Worm (Caenorhabditis elegans): ENCODE results near the gene sgt-1.

sgt-1 gene

DNA sequence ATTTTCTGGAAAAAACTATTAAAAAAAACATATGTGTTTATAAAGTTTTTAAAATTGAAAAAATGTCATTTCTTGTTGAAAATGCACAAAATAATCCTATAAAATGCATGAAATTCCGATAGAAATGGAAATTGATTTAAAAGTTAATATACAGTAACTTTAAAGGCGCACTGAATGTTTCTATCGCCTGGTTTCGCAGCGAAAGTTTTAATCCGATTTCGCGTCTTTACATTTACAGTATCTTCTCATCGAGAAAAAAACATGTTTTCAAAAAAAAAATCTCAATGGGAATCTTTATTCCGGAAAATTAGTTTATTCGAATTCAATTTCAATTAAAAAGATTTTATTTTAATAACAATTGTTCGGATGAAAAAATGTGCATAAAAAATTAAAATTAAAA is 10.6 kb upstream of the sgt-1 start, which contains the start of gene R05F9.11:
Gene R05F9.11, minus strand, starts transcription at position 5 of the 400 bp plus-strand sequence.
- TF ChIP-seq B0310.2 (tag; optimal IDR thresholded peaks at IDR 0.05) = no peak
- no peak for TF ChIP-seq tbx-11 (GFP tag; IDR thresholded peaks at IDR 0.05)
- TF ChIP-seq hmg-4 (GFP tag; optimal IDR thresholded peaks at IDR 0.05) = no peak
- TF ChIP-seq scrt-1 (GFP tag; IDR thresholded peaks at IDR 0.05) = no peak
- no peak for TF ChIP-seq pes-1 (GFP tag; IDR thresholded peaks at IDR 0.05)
- no peak for TF ChIP-seq ceh-36 (tag; optimal IDR thresholded peaks at IDR 0.05)
- TF ChIP-seq hnd-1 (tag; optimal IDR thresholded peaks at IDR 0.05) = no peak
- no peak for TF ChIP-seq tbx-37 (GFP tag; conservative IDR thresholded peaks at IDR 0.05)
- TF ChIP-seq aly-1 (tag; optimal IDR thresholded peaks at IDR 0.05) = no peak
- TF ChIP-seq tra-4 (tag; optimal IDR thresholded peaks at IDR 0.05) = no peak
- no peak for TF ChIP-seq sea-1 (GFP tag; conservative IDR thresholded peaks at IDR 0.05)
- TF ChIP-seq flt-1 (GFP tag; IDR thresholded peaks at IDR 0.05) = no peak
- TF ChIP-seq ceh-13 (GFP tag; optimal IDR thresholded peaks at IDR 0.05) = no peak

DNA sequence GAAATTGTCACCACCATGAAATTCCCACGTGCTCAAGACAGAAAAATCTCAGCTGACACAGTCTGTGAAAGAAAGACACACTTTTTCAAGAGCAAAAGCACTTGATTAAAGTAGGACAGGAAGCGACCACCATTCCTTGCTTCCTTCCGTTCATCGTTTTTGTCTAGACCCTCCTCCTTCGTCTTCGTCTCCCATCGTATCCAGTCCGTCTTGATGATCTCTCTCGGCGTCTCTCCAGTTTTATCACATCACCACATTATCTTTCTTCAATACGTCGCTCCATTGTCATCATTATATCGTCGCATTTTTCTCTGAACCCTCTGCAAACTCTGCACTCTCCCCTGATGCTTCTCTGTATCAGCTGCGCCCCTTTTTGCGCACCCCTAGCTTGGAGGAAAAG is 4.6 kb upstream of the sgt-1 start:
- TF ChIP-seq flt-1 (GFP tag; IDR thresholded peaks at IDR 0.05) = no peak
- TF ChIP-seq tbx-37 (GFP tag; conservative IDR thresholded peaks at IDR 0.05) = no peak
- TF ChIP-seq hmg-4 (GFP tag; optimal IDR thresholded peaks at IDR 0.05) = no peak
- TF ChIP-seq hmbx-1 (tag; optimal IDR thresholded peaks at IDR 0.05) = no peak
- TF ChIP-seq ceh-13 (GFP tag; optimal IDR thresholded peaks at IDR 0.05) = no peak
- TF ChIP-seq tra-4 (tag; optimal IDR thresholded peaks at IDR 0.05) = no peak
- no peak for TF ChIP-seq F13C5.2 (tag; optimal IDR thresholded peaks at IDR 0.05)
- no peak for TF ChIP-seq B0310.2 (tag; optimal IDR thresholded peaks at IDR 0.05)
- no peak for TF ChIP-seq tbx-11 (GFP tag; IDR thresholded peaks at IDR 0.05)

DNA sequence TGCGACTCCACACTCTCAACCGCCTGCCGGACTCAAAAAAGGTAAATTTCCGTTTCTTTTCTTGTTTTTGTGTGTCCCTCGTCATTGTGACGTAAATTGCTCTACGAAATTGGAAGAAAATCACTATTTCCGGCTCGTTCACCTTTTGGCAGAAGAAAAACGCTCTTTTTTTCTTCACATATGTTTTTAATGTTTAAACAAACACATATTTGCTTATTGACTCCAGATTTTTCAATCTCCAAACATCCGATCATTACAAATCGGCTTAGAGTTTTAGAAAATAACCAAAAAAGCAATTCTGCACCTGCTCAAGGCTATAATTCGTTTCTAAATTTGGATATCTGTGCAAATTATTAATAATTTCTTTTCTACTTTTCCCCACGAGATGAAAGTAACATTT is 2.3 kb upstream of the sgt-1 start:
- no peak for TF ChIP-seq ama-1 (optimal IDR thresholded peaks at IDR 0.05)
- TF ChIP-seq ceh-36 (tag; optimal IDR thresholded peaks at IDR 0.05) = no peak
- no peak for TF ChIP-seq hmg-4 (GFP tag; optimal IDR thresholded peaks at IDR 0.05)
- no peak for TF ChIP-seq ets-7 (tag; optimal IDR thresholded peaks at IDR 0.05)
- no peak for TF ChIP-seq hnd-1 (tag; optimal IDR thresholded peaks at IDR 0.05)
- no peak for TF ChIP-seq ceh-13 (GFP tag; optimal IDR thresholded peaks at IDR 0.05)
- TF ChIP-seq B0310.2 (tag; optimal IDR thresholded peaks at IDR 0.05) = no peak
- no peak for TF ChIP-seq tra-4 (tag; optimal IDR thresholded peaks at IDR 0.05)
- no peak for TF ChIP-seq scrt-1 (GFP tag; IDR thresholded peaks at IDR 0.05)
- no peak for TF ChIP-seq hmbx-1 (tag; optimal IDR thresholded peaks at IDR 0.05)
- TF ChIP-seq aly-1 (tag; optimal IDR thresholded peaks at IDR 0.05) = no peak
- TF ChIP-seq F13C5.2 (tag; optimal IDR thresholded peaks at IDR 0.05) = no peak
- no peak for TF ChIP-seq sea-1 (GFP tag; conservative IDR thresholded peaks at IDR 0.05)
- no peak for TF ChIP-seq tbx-11 (GFP tag; IDR thresholded peaks at IDR 0.05)
- no peak for TF ChIP-seq pes-1 (GFP tag; IDR thresholded peaks at IDR 0.05)
- TF ChIP-seq flt-1 (GFP tag; IDR thresholded peaks at IDR 0.05) = no peak
- TF ChIP-seq tbx-37 (GFP tag; conservative IDR thresholded peaks at IDR 0.05) = no peak

DNA sequence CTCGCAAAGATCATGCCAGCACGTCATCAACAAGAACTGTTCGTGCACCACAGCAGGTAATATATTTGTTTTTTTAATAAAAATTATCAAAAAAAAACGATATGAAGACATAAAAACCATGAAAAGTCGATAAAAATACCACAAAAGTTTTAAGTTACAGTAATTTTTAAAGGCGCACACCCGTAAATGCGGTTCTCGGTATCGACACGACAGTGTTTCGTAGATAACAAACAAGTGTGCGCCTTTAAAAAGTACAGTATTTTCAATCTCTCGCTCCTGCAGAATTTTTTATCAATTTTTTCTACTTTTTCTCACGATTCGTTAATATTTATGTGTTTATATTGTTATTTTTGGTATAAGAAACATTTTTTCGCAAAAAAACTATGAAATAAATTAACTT is 1.7 kb upstream of the sgt-1 start:
- TF ChIP-seq ceh-36 (tag; optimal IDR thresholded peaks at IDR 0.05) = no peak
- TF ChIP-seq ets-7 (tag; optimal IDR thresholded peaks at IDR 0.05) = no peak
- TF ChIP-seq scrt-1 (GFP tag; IDR thresholded peaks at IDR 0.05) = no peak
- no peak for TF ChIP-seq tbx-11 (GFP tag; IDR thresholded peaks at IDR 0.05)
- TF ChIP-seq flt-1 (GFP tag; IDR thresholded peaks at IDR 0.05) = no peak
- no peak for TF ChIP-seq pes-1 (GFP tag; IDR thresholded peaks at IDR 0.05)
- no peak for TF ChIP-seq hnd-1 (tag; optimal IDR thresholded peaks at IDR 0.05)
- no peak for TF ChIP-seq tra-4 (tag; optimal IDR thresholded peaks at IDR 0.05)
- TF ChIP-seq tbx-37 (GFP tag; conservative IDR thresholded peaks at IDR 0.05) = no peak
- TF ChIP-seq ceh-13 (GFP tag; optimal IDR thresholded peaks at IDR 0.05) = no peak
- TF ChIP-seq hmbx-1 (tag; optimal IDR thresholded peaks at IDR 0.05) = no peak
- no peak for TF ChIP-seq F13C5.2 (tag; optimal IDR thresholded peaks at IDR 0.05)

DNA sequence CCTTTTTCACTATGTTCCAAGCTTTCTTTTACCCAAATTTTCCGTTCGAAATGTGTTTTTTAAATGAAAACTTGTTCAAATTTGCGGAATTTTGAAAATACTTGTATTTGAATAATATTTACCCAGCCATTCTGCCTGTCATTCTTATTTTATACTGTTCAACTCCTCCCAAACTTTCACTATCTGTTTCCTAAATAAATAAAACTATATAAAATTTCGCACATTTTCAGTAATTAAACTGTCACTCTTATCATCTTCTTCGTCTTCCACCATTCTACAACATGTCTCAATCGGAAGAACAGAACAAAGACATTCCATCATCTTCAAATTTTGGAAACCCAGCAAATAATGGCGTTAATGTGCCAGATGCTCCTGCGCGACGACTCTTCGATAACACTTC is 1.2 kb upstream of the sgt-1 start, which contains the start of gene btbd-10:
Gene btbd-10, plus strand, starts transcription at position 231 of the 400 bp plus-strand sequence.
- no peak for TF ChIP-seq tbx-11 (GFP tag; IDR thresholded peaks at IDR 0.05)
- no peak for TF ChIP-seq hnd-1 (tag; optimal IDR thresholded peaks at IDR 0.05)
- TF ChIP-seq pes-1 (GFP tag; IDR thresholded peaks at IDR 0.05) = no peak
- no peak for TF ChIP-seq ama-1 (optimal IDR thresholded peaks at IDR 0.05)
- TF ChIP-seq aly-1 (tag; optimal IDR thresholded peaks at IDR 0.05) = no peak
- TF ChIP-seq hmbx-1 (tag; optimal IDR thresholded peaks at IDR 0.05) = no peak
- TF ChIP-seq ceh-13 (GFP tag; optimal IDR thresholded peaks at IDR 0.05) = no peak
- no peak for TF ChIP-seq sea-1 (GFP tag; conservative IDR thresholded peaks at IDR 0.05)
- TF ChIP-seq tra-4 (tag; optimal IDR thresholded peaks at IDR 0.05) = no peak
- TF ChIP-seq ets-7 (tag; optimal IDR thresholded peaks at IDR 0.05) = no peak
- TF ChIP-seq F13C5.2 (tag; optimal IDR thresholded peaks at IDR 0.05) = no peak
- TF ChIP-seq B0310.2 (tag; optimal IDR thresholded peaks at IDR 0.05) = no peak
- no peak for TF ChIP-seq flt-1 (GFP tag; IDR thresholded peaks at IDR 0.05)
- TF ChIP-seq hmg-4 (GFP tag; optimal IDR thresholded peaks at IDR 0.05) = no peak
- no peak for TF ChIP-seq ceh-36 (tag; optimal IDR thresholded peaks at IDR 0.05)
- no peak for TF ChIP-seq scrt-1 (GFP tag; IDR thresholded peaks at IDR 0.05)
- TF ChIP-seq tbx-37 (GFP tag; conservative IDR thresholded peaks at IDR 0.05) = no peak

DNA sequence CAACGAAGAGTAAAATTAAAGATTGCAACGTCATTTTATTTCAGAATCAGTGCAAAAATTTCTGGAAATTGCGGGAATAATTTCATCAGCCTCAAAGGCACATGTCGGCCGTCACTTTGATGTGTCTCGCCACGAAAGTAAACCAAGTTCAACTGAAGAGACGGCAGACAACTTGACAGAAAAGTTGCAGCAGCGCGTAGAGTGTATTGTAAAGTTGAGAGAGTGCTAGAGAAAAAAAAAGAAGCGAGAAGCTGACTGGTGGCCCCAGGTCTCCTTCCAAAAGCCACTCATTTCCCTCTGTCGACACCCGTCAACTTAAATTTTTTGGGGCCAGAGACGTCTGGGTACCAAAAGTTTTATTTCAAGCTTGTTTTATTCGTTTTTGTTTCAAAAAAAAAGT is 681 bp upstream of the sgt-1 start:
- TF ChIP-seq F13C5.2 (tag; optimal IDR thresholded peaks at IDR 0.05) = peak; percentile 3
- no peak for TF ChIP-seq flt-1 (GFP tag; IDR thresholded peaks at IDR 0.05)
- TF ChIP-seq B0310.2 (tag; optimal IDR thresholded peaks at IDR 0.05) = no peak
- TF ChIP-seq tra-4 (tag; optimal IDR thresholded peaks at IDR 0.05) = no peak

DNA sequence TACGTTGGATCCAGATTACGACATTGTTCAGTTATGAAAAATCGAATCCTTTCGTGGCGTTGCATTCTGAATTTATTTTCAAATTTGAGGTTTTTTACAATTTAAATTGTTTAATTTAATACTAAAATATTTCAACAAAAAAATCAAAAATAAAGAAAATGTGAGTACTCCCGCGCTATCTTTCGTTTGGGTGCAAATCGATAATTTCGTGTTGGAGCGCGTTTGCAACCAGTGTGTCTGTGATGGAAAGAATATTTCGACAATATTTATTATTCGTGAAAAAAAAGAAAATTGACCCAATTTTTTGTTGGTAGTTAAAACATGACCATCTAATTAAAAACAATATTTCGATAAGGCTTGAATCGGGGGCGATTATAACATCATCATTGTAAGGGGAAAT is 1.6 kb downstream of the sgt-1 start, which contains the start of gene R05F9.9:
Gene R05F9.9, minus strand, starts transcription at position 66 of the 400 bp plus-strand sequence.
- TF ChIP-seq hmbx-1 (tag; optimal IDR thresholded peaks at IDR 0.05) (no peak), flt-1 (GFP tag; IDR thresholded peaks at IDR 0.05) (no peak), pes-1 (GFP tag; IDR thresholded peaks at IDR 0.05) (no peak), hmg-4 (GFP tag; optimal IDR thresholded peaks at IDR 0.05) (no peak), ceh-36 (tag; optimal IDR thresholded peaks at IDR 0.05) (no peak), ama-1 (optimal IDR thresholded peaks at IDR 0.05) (no peak), F13C5.2 (tag; optimal IDR thresholded peaks at IDR 0.05) (no peak), tbx-37 (GFP tag; conservative IDR thresholded peaks at IDR 0.05) (no peak), scrt-1 (GFP tag; IDR thresholded peaks at IDR 0.05) (no peak), ets-7 (tag; optimal IDR thresholded peaks at IDR 0.05) (no peak), tra-4 (tag; optimal IDR thresholded peaks at IDR 0.05) (no peak)
